Worm (Caenorhabditis elegans) whole organism, young adult: ENCODE data around the gene ZC477.2.

Source experiments
- C06A6.2 ChIP-seq: fragments of 200-800 bp; sonication (Bioruptor generic); conservative IDR thresholded peaks from 2 replicates; pipeline ENCODE4 v1.3.6; 2022; ENCODE audit warnings: missing genetic modification characterization, missing compliant biosample characterization
- ets-4 ChIP-seq: fragments of 200-800 bp; sonication (Bioruptor generic); optimal IDR thresholded peaks from 2 replicates; lab custom pipeline; 2018; ENCODE audit warnings: mild to moderate bottlenecking, missing genetic modification characterization, missing compliant biosample characterization
- nhr-179 ChIP-seq: sonication (generic microtip); optimal IDR thresholded peaks from 2 replicates; lab custom pipeline; 2016; ENCODE audit warnings: mild to moderate bottlenecking, missing genetic modification characterization, missing compliant biosample characterization

DNA sequence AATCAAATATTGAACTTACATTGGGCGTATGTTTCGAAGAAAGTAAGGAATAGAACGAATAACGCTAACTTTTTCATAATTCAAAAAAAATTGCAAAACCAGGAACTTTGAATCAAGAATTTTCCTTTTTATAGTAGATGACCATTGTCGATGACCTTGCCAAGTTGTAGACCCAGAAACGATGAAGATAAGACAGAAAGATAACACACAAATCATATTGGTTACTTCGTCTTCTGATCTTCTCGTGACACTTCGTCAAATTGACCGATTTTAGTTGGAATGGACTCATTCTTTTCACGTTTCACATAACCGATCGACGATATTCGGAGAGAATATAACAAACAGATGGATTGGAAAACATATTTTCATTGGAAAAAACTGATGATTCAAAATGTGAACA lies 23.8 kb downstream of the ZC477.2 start, which contains the start of gene grsp-3:
- TF ChIP-seq nhr-179 (tag; lab: Kevin White, UChicago): no peak
- no peak for TF ChIP-seq C06A6.2 (GFP tag; lab: Robert Waterston, UW)
- no peak for TF ChIP-seq ets-4 (GFP tag; lab: Kevin White, UChicago)
